Fruit fly (Drosophila melanogaster) whole organism, wandering third instar larva: ENCODE measurements around the gene Smox.
A peak's percentile ranks its signal among the peaks of the same experiment; 100 is the strongest.

Experiments used
- Abd-B ChIP-seq: fragments of >200 bp; optimal IDR thresholded peaks from 2 replicates; lab custom pipeline; 2017; ENCODE audit warnings: missing biosample characterization, missing genetic modification characterization
- CG32264 ChIP-seq: fragments of 200-800 bp; sonication (Bioruptor generic); optimal IDR thresholded peaks from 2 replicates; lab custom pipeline; 2016; ENCODE audit warnings: missing biosample characterization, missing genetic modification characterization
- CG9705 ChIP-seq: fragments of 200-800 bp; sonication (Bioruptor generic); optimal IDR thresholded peaks from 2 replicates; lab custom pipeline; 2018; ENCODE audit warnings: missing biosample characterization, mild to moderate bottlenecking, missing genetic modification characterization
- CrebA ChIP-seq: fragments of 200-800 bp; sonication (Bioruptor generic); optimal IDR thresholded peaks from 2 replicates; lab custom pipeline; 2016; ENCODE audit warnings: missing biosample characterization, mild to moderate bottlenecking, missing genetic modification characterization, borderline replicate concordance
- Dfd ChIP-seq: fragments of >200 bp; optimal IDR thresholded peaks from 2 replicates; lab custom pipeline; 2017; ENCODE audit warnings: missing biosample characterization, missing genetic modification characterization
- Dif ChIP-seq: fragments of 200-275, 200-300 bp; sonication (Bioruptor generic); optimal IDR thresholded peaks from 2 replicates; lab custom pipeline; 2018; ENCODE audit warnings: missing biosample characterization, missing genetic modification characterization; ENCODE audit not compliant: partially characterized antibody
- GATAd ChIP-seq: sonication (Bioruptor generic); optimal IDR thresholded peaks from 2 replicates; lab custom pipeline; 2016; ENCODE audit warnings: missing biosample characterization, missing genetic modification characterization
- HLH106 ChIP-seq: fragments of 200-800 bp; optimal IDR thresholded peaks from 3 replicates; lab custom pipeline; 2019; ENCODE audit warnings: missing biosample characterization, mild to moderate bottlenecking, missing genetic modification characterization, moderate library complexity
- Hnf4 ChIP-seq: fragments of 200-800 bp; sonication (Bioruptor generic); optimal IDR thresholded peaks from 2 replicates; lab custom pipeline; 2016; ENCODE audit warnings: missing biosample characterization, mild to moderate bottlenecking, missing genetic modification characterization
- Hr78 ChIP-seq: fragments of >200 bp; optimal IDR thresholded peaks from 2 replicates; lab custom pipeline; 2017; ENCODE audit warnings: missing biosample characterization, missing genetic modification characterization
- Hr83 ChIP-seq: fragments of 200-300 bp; sonication (Bioruptor generic); optimal IDR thresholded peaks from 2 replicates; lab custom pipeline; 2016; ENCODE audit warnings: missing biosample characterization, mild to moderate bottlenecking, missing genetic modification characterization, moderate library complexity; ENCODE audit not compliant: poor library complexity, severe bottlenecking
- Jra ChIP-seq: sonication (Bioruptor generic); optimal IDR thresholded peaks from 2 replicates; lab custom pipeline; 2016; ENCODE audit warnings: missing biosample characterization, missing genetic modification characterization
- Mio ChIP-seq: sonication (Bioruptor generic); optimal IDR thresholded peaks from 2 replicates; lab custom pipeline; 2016; ENCODE audit warnings: missing biosample characterization, missing genetic modification characterization
- Myc ChIP-seq: fragments of >200 bp; optimal IDR thresholded peaks from 2 replicates; lab custom pipeline; 2017
- N ChIP-seq: fragments of >200 bp; optimal IDR thresholded peaks from 2 replicates; lab custom pipeline; 2018; ENCODE audit warnings: missing biosample characterization, missing external identifiers, missing genetic modification characterization
- OdsH ChIP-seq: fragments of 200-800 bp; sonication (Bioruptor generic); optimal IDR thresholded peaks from 2 replicates; lab custom pipeline; 2016; ENCODE audit warnings: missing biosample characterization, mild to moderate bottlenecking, missing genetic modification characterization
- Rel ChIP-seq, 2 experiments: fragments of 200-800 bp; sonication (Bioruptor generic) in 1 of 2; optimal IDR thresholded peaks; 2 replicates in 1 of 2; 3 replicates in 1 of 2; lab custom pipeline; 2016 to 2019; ENCODE audit warnings: mild to moderate bottlenecking in 2 of 2, missing biosample characterization in 2 of 2, missing genetic modification characterization in 2 of 2, moderate library complexity in 1 of 2
- Sp1 ChIP-seq: fragments of 200-800 bp; sonication (Bioruptor generic); optimal IDR thresholded peaks from 3 replicates; lab custom pipeline; 2019; ENCODE audit warnings: missing biosample characterization, mild to moderate bottlenecking, missing genetic modification characterization, moderate library complexity
- Vsx2 ChIP-seq: fragments of 200-300, 225-300 bp; sonication (Bioruptor generic); optimal IDR thresholded peaks from 2 replicates; lab custom pipeline; 2018; ENCODE audit warnings: missing biosample characterization, missing genetic modification characterization; ENCODE audit not compliant: partially characterized antibody
- br ChIP-seq: fragments of 200-800 bp; sonication (Bioruptor generic); optimal IDR thresholded peaks from 2 replicates; lab custom pipeline; 2016; ENCODE audit warnings: missing biosample characterization, missing genetic modification characterization
- brk ChIP-seq: fragments of 200-800 bp; sonication (Bioruptor generic); optimal IDR thresholded peaks from 2 replicates; lab custom pipeline; 2016; ENCODE audit warnings: missing biosample characterization, mild to moderate bottlenecking, missing genetic modification characterization
- dl ChIP-seq, 2 experiments: fragments of 175-275, 200-275 bp in 1 of 2; fragments of 200-275 bp in 1 of 2; sonication (Bioruptor generic); optimal IDR thresholded peaks; lab custom pipeline; 2018; ENCODE audit warnings: mild to moderate bottlenecking in 2 of 2, missing biosample characterization in 2 of 2, missing genetic modification characterization in 2 of 2, moderate library complexity in 2 of 2; ENCODE audit not compliant: partially characterized antibody in 2 of 2, insufficient read depth in 1 of 2
- dmrt93B ChIP-seq: fragments of 200-800 bp; sonication (Bioruptor generic); optimal IDR thresholded peaks from 2 replicates; lab custom pipeline; 2018; ENCODE audit warnings: missing biosample characterization, mild to moderate bottlenecking, missing genetic modification characterization
- dsf ChIP-seq: sonication (Bioruptor generic); optimal IDR thresholded peaks from 2 replicates; lab custom pipeline; 2016; ENCODE audit warnings: missing biosample characterization, missing genetic modification characterization, borderline replicate concordance
- ey ChIP-seq: fragments of 200-800 bp; sonication (Bioruptor generic); optimal IDR thresholded peaks from 2 replicates; lab custom pipeline; 2016; ENCODE audit warnings: missing biosample characterization, missing genetic modification characterization
- foxo ChIP-seq, 2 experiments: fragments of 200-800 bp; sonication (Bioruptor generic); optimal IDR thresholded peaks; 2 replicates in 1 of 2; 3 replicates in 1 of 2; lab custom pipeline; 2016 to 2017; ENCODE audit warnings: missing biosample characterization in 2 of 2, missing genetic modification characterization in 2 of 2
- fru ChIP-seq: fragments of 200-800 bp; sonication (Bioruptor generic); optimal IDR thresholded peaks from 3 replicates; lab custom pipeline; 2016; ENCODE audit warnings: missing biosample characterization, mild to moderate bottlenecking, missing genetic modification characterization
- h ChIP-seq: fragments of 200-800 bp; sonication (Bioruptor generic); optimal IDR thresholded peaks from 3 replicates; lab custom pipeline; 2016; ENCODE audit warnings: missing biosample characterization, mild to moderate bottlenecking, missing genetic modification characterization
- jim ChIP-seq: fragments of 175-275, 200-325 bp; sonication (Bioruptor generic); optimal IDR thresholded peaks from 2 replicates; lab custom pipeline; 2016; ENCODE audit warnings: missing biosample characterization, mild to moderate bottlenecking, missing genetic modification characterization
- lola ChIP-seq: fragments of >200 bp; optimal IDR thresholded peaks from 2 replicates; lab custom pipeline; 2017; ENCODE audit warnings: missing biosample characterization, missing genetic modification characterization
- pan ChIP-seq: fragments of >200 bp; optimal IDR thresholded peaks from 2 replicates; lab custom pipeline; 2017
- psq ChIP-seq: fragments of 200-800 bp; sonication (Bioruptor generic); optimal IDR thresholded peaks from 3 replicates; lab custom pipeline; 2017; ENCODE audit warnings: missing biosample characterization, mild to moderate bottlenecking, missing genetic modification characterization, moderate library complexity
- rgr ChIP-seq: fragments of 200-800 bp; sonication (Bioruptor generic); optimal IDR thresholded peaks from 3 replicates; lab custom pipeline; 2016; ENCODE audit warnings: missing biosample characterization, mild to moderate bottlenecking, missing genetic modification characterization
- sage ChIP-seq: fragments of 200-800 bp; sonication (Bioruptor generic); optimal IDR thresholded peaks from 2 replicates; lab custom pipeline; 2016; ENCODE audit warnings: missing biosample characterization, mild to moderate bottlenecking, missing genetic modification characterization
- sv ChIP-seq: fragments of 200-800 bp; sonication (Bioruptor generic); optimal IDR thresholded peaks from 3 replicates; lab custom pipeline; 2016; ENCODE audit warnings: missing biosample characterization, missing genetic modification characterization
- tai ChIP-seq: sonication (Bioruptor generic); optimal IDR thresholded peaks from 2 replicates; lab custom pipeline; 2016; ENCODE audit warnings: missing biosample characterization, missing genetic modification characterization
- usp ChIP-seq: fragments of >200 bp; optimal IDR thresholded peaks from 2 replicates; lab custom pipeline; 2017; ENCODE audit warnings: missing biosample characterization, missing genetic modification characterization
- woc ChIP-seq: sonication (Bioruptor generic); optimal IDR thresholded peaks from 2 replicates; lab custom pipeline; 2016; ENCODE audit warnings: missing biosample characterization, mild to moderate bottlenecking, missing genetic modification characterization

The Smox gene

dm6 chrX:8106281-8107050 lies 35.6 kb downstream of the Smox start:
- TF ChIP-seq Dif (GFP tag; lab: Kevin White, UChicago) (no peak), woc (GFP tag; lab: Kevin White, UChicago) (no peak), Myc (no peak), lola (GFP tag; lab: Kevin White, UChicago) (no peak), h (peak; percentile 12), jim (no peak), Rel (GFP tag; optimal IDR thresholded peaks at IDR 0.05; lab: Kevin White, UChicago) (no peak), Rel (tag; optimal IDR thresholded peaks at IDR 0.05; lab: Kevin White, UChicago) (peak; percentile 61), dsf (no peak), fru (peak; percentile 23)
- TF ChIP-seq, all 38 proteins: peak for 3

DNA sequence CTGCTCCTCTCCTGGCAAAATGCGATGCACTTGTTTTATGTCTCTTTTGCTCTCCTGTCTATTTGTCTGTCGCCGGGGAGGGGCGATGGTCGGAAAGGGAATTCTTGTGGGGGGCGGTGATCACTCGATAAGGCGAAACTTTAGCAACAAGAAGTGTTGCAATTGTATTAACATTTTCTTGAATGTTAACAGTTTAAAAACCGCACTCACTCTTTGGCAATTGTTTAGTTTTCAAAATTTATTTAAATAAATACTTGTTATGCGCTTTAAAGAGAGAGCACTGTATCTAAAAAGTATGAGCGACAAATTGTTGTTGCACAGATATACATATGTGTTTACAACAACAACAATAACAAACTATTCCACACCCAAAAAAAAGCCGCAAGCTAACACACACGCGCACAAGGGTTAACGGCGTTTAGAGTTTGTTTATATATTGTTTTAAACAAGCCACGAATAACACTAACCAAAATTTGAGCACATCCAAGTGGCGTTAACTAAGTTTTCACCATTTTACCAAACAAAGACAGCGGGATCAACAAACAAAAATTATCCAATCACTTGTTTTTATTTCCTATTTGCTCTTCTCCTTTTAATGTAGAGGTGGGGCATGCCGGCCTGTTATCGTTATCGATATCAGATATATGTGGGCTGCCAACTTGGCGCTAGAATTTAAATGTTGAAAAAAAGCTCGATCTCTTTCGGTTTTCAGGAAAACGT lies 40.4 kb downstream of the Smox start, which contains the start of gene CG2258:
Gene CG2258, minus strand, starts transcription at position 617 of the 720 bp plus-strand sequence.
- peak in 1 of 2 experiments; percentile 65 for TF ChIP-seq foxo (GFP tag; optimal IDR thresholded peaks at IDR 0.05; lab: Kevin White, UChicago)
- TF ChIP-seq CG32264 (GFP tag; lab: Kevin White, UChicago): peak; percentile 17
- TF ChIP-seq rgr (GFP tag; lab: Kevin White, UChicago): peak; percentile 84
- peak; percentile 37 for TF ChIP-seq Jra (GFP tag; lab: Kevin White, UChicago)
- TF ChIP-seq Myc: no peak
- no peak for TF ChIP-seq lola (GFP tag; lab: Kevin White, UChicago)
- TF ChIP-seq Hr83 (GFP tag; lab: Kevin White, UChicago): no peak
- TF ChIP-seq GATAd (GFP tag; lab: Kevin White, UChicago): no peak
- TF ChIP-seq CrebA (GFP tag; lab: Kevin White, UChicago): no peak
- TF ChIP-seq Dif (GFP tag; lab: Kevin White, UChicago): no peak
- no peak for TF ChIP-seq pan (lab: Kevin White, UChicago)
- TF ChIP-seq HLH106 (tag; lab: Kevin White, UChicago): peak; percentile 73
- TF ChIP-seq Dfd: no peak
- TF ChIP-seq dsf: no peak
- TF ChIP-seq CG9705 (GFP tag; lab: Kevin White, UChicago): peak; percentile 53
- no peak for TF ChIP-seq N (GFP tag; lab: Kevin White, UChicago)
- peak; percentile 83 for TF ChIP-seq h
- no peak for TF ChIP-seq Rel (GFP tag; optimal IDR thresholded peaks at IDR 0.05; lab: Kevin White, UChicago)
- TF ChIP-seq Rel (tag; optimal IDR thresholded peaks at IDR 0.05; lab: Kevin White, UChicago): peak; percentile 39
- TF ChIP-seq psq (GFP tag; lab: Kevin White, UChicago): peak; percentile 65
- TF ChIP-seq dmrt93B: peak; percentile 46
- peak; percentile 59 for TF ChIP-seq fru
- TF ChIP-seq ey (GFP tag; lab: Kevin White, UChicago): peak; percentile 61
- peak; percentile 75 for TF ChIP-seq Sp1
- no peak for TF ChIP-seq brk
- TF ChIP-seq dl (GFP tag; optimal IDR thresholded peaks at IDR 0.05; lab: Kevin White, UChicago; ENCODE audit: insufficient read depth in 1 of 2, partially characterized antibody in 2 of 2): no peak
- TF ChIP-seq sv (GFP tag; lab: Kevin White, UChicago): no peak
- TF ChIP-seq sage (GFP tag; lab: Kevin White, UChicago): peak; percentile 39
- TF ChIP-seq jim: no peak
- TF ChIP-seq Mio (GFP tag; lab: Kevin White, UChicago): no peak
- TF ChIP-seq tai (GFP tag; lab: Kevin White, UChicago): no peak
- TF ChIP-seq woc (GFP tag; lab: Kevin White, UChicago): peak; percentile 69
- TF ChIP-seq OdsH (GFP tag; lab: Kevin White, UChicago): peak; percentile 74
- TF ChIP-seq Hnf4 (GFP tag; lab: Kevin White, UChicago): peak; percentile 72
- no peak for TF ChIP-seq Abd-B (GFP tag; lab: Kevin White, UChicago)
- peak; percentile 71 for TF ChIP-seq br (GFP tag; lab: Kevin White, UChicago)
- no peak for TF ChIP-seq usp (GFP tag; lab: Kevin White, UChicago)
- TF ChIP-seq Hr78: no peak
- no peak for TF ChIP-seq Vsx2
